Fruit fly (Drosophila melanogaster): ENCODE data around the gene fal.

fal gene

DNA sequence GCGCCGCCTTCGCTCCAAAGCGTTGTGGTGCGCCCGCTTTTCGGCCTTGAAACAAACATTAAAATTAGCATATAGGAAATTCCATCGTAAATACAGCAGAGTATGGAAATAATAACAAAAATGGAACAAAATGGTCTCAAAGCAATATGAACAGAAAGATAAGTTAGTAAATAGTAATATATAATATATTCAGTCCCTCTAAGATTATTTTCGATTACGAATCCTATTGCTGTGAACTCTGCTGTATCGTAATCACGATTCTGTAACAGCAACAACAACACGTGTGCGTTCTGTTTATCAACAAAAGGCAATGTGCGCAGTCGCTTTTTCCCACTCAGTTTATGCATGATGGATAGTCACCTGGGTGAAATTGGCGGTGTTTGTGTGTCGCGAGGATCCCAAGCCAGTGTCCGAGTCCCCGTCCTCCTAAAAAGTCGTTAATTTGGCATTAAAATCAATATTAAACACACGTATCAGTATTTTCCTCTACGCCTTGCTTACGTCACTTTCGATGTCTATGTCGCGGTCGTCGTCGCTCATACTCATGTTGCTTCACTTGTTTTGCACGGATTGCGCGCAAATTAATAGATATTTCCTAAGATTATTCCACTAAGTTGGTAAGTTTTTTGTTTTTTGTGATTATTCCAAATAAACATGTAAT lies 30.8 kb upstream of the fal start, which contains the start of the genes CG42374 and Mettl5 (continued):
- TF ChIP-seq Smox (GFP tag; optimal IDR thresholded peaks at IDR 0.05) (peak; percentile 28), Sox15 (GFP tag; optimal IDR thresholded peaks at IDR 0.05) (peak; percentile 2), salr (GFP tag; optimal IDR thresholded peaks at IDR 0.05) (no peak), CG11902 (GFP tag; optimal IDR thresholded peaks at IDR 0.05) (no peak)

- TF ChIP-seq Hr38 (GFP tag; optimal IDR thresholded peaks at IDR 0.05) (no peak), CG8319 (GFP tag; optimal IDR thresholded peaks at IDR 0.05) (peak; percentile 100), fd85E (GFP tag; optimal IDR thresholded peaks at IDR 0.05) (no peak), Ets21C (GFP tag; optimal IDR thresholded peaks at IDR 0.05) (no peak), Blimp-1 (GFP tag; optimal IDR thresholded peaks at IDR 0.05) (peak; percentile 13), topi (GFP tag; optimal IDR thresholded peaks at IDR 0.05) (peak; percentile 14), CG7368 (GFP tag; optimal IDR thresholded peaks at IDR 0.05) (peak; percentile 48), CG6163 (GFP tag; IDR thresholded peaks at IDR 0.05) (peak; percentile 73), CG8632 (GFP tag; optimal IDR thresholded peaks at IDR 0.05) (peak; percentile 37), CG11762 (GFP tag; optimal IDR thresholded peaks at IDR 0.05; ENCODE audit: insufficient read depth) (peak; percentile 6), CG1621 (tag; optimal IDR thresholded peaks at IDR 0.05) (peak; percentile 32), salr (GFP tag; optimal IDR thresholded peaks at IDR 0.05) (peak in 1 of 2 experiments; percentile 32), eg (GFP tag; IDR thresholded peaks at IDR 0.05) (peak; percentile 82), Sox102F (GFP tag; optimal IDR thresholded peaks at IDR 0.05) (peak; percentile 44), fd59A (GFP tag; optimal IDR thresholded peaks at IDR 0.05) (no peak), achi (GFP tag; optimal IDR thresholded peaks at IDR 0.05) (peak; percentile 67), CG6792 (GFP tag; optimal IDR thresholded peaks at IDR 0.05) (peak; percentile 46), CG10631 (GFP tag; optimal IDR thresholded peaks at IDR 0.05) (peak; percentile 65), fkh (GFP tag; optimal IDR thresholded peaks at IDR 0.05) (peak; percentile 32), CG10669 (GFP tag; optimal IDR thresholded peaks at IDR 0.05) (peak; percentile 53), CG11294 (GFP tag; IDR thresholded peaks at IDR 0.05) (no peak), CG6808 (GFP tag; optimal IDR thresholded peaks at IDR 0.05) (peak; percentile 30), CG31627 (GFP tag; optimal IDR thresholded peaks at IDR 0.05) (peak; percentile 46), dsx (GFP tag; optimal IDR thresholded peaks at IDR 0.05; ENCODE audit: poor library complexity, severe bottlenecking) (peak; percentile 60), CG9139 (GFP tag; optimal IDR thresholded peaks at IDR 0.05) (no peak), cyc (GFP tag; optimal IDR thresholded peaks at IDR 0.05) (peak; percentile 23), lz (GFP tag; optimal IDR thresholded peaks at IDR 0.05) (peak; percentile 42), CG6854 (GFP tag; optimal IDR thresholded peaks at IDR 0.05) (peak; percentile 3), Met (GFP tag; optimal IDR thresholded peaks at IDR 0.05) (peak; percentile 51), vri (GFP tag; optimal IDR thresholded peaks at IDR 0.05) (no peak), pdm3 (GFP tag; optimal IDR thresholded peaks at IDR 0.05) (peak; percentile 41), Hr4 (GFP tag; optimal IDR thresholded peaks at IDR 0.05) (peak; percentile 58), net (GFP tag; optimal IDR thresholded peaks at IDR 0.05) (peak; percentile 43), Sox15 (GFP tag; optimal IDR thresholded peaks at IDR 0.05) (peak; percentile 32), OdsH (GFP tag; optimal IDR thresholded peaks at IDR 0.05) (peak; percentile 68), CG3032 (tag; optimal IDR thresholded peaks at IDR 0.05) (peak; percentile 71), Eip78C (GFP tag) (peak; percentile 88), Lpt (GFP tag; optimal IDR thresholded peaks at IDR 0.05) (peak; percentile 42), CG3919 (GFP tag; optimal IDR thresholded peaks at IDR 0.05) (peak; percentile 69), CG4318 (GFP tag; optimal IDR thresholded peaks at IDR 0.05) (peak; percentile 4), Smox (GFP tag; optimal IDR thresholded peaks at IDR 0.05) (peak; percentile 41), esn (GFP tag; optimal IDR thresholded peaks at IDR 0.05) (peak; percentile 62), Eip75B (GFP tag; optimal IDR thresholded peaks at IDR 0.05) (peak; percentile 26), CG6276 (GFP tag; optimal IDR thresholded peaks at IDR 0.05) (no peak), Ets96B (tag; optimal IDR thresholded peaks at IDR 0.05) (peak; percentile 51), svp (GFP tag) (peak; percentile 95), CG32006 (GFP tag; optimal IDR thresholded peaks at IDR 0.05) (peak; percentile 62), ss (GFP tag; optimal IDR thresholded peaks at IDR 0.05) (peak in 1 of 2 experiments; percentile 59)
Observed at dm6 chr3L:19264141-19264487, 30.2 kb upstream of the fal start, which contains the start of gene Max. Gene Max, minus strand, starts transcription at chr3L:19264184.
